Worm (Caenorhabditis elegans) whole organism, early embryonic: ENCODE measurements around the gene rip-1.

Experiments
- ama-1 ChIP-seq: fragments of 150-350 bp; optimal IDR thresholded peaks from 2 replicates; lab custom pipeline; 2014
- flt-1 ChIP-seq: fragments of 200-800 bp; sonication (Bioruptor generic); IDR thresholded peaks from 2 replicates; pipeline ENCODE4 v1.3.6; 2022; ENCODE audit warnings: missing genetic modification characterization, missing compliant biosample characterization
- hmbx-1 ChIP-seq: sonication (generic microtip); optimal IDR thresholded peaks from 2 replicates; lab custom pipeline; 2016; ENCODE audit warnings: mild to moderate bottlenecking, missing genetic modification characterization, missing compliant biosample characterization
- scrt-1 ChIP-seq: fragments of 200-800 bp; sonication (Bioruptor generic); IDR thresholded peaks from 2 replicates; pipeline ENCODE4 v1.3.6; 2022; ENCODE audit warnings: missing genetic modification characterization, missing compliant biosample characterization

DNA sequence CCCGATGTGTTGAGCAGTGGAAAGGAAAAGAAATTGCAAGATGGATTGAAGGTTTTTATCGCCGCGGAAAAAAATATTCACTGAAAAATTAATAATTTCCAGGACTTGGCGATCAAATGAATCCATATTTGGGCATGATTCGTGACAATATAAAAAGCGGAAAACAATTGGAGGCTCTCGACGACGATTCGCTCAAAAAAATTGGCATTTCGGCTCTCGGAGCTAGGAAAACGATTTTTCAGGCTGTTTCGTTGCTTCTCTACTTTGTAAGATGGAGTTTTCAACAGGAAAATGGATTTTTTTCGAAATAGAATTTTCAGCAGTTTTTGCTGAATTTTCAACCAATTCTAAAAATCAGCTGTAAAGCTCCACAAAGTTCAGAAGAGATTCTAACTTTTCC, 13.3 kb upstream of the rip-1 start:
- TF ChIP-seq flt-1 (GFP tag; lab: Robert Waterston, UW) (no peak), scrt-1 (GFP tag; lab: Robert Waterston, UW) (no peak), hmbx-1 (tag; lab: Kevin White, UChicago) (no peak), ama-1 (lab: Kevin White, UChicago) (no peak)
